Fruit fly (Drosophila melanogaster) whole organism, embryonic: Measurements from ENCODE around the gene sr.

Source experiments
- Adf1 ChIP-seq: fragments of 200-800 bp; sonication (Bioruptor generic); IDR thresholded peaks from 2 replicates; pipeline ENCODE4 v1.3.6; 2022; ENCODE audit warnings: missing biosample characterization, missing genetic modification characterization
- Antp ChIP-seq: fragments of 200-800 bp; sonication (Bioruptor generic); optimal IDR thresholded peaks from 3 replicates; lab custom pipeline; 2016; ENCODE audit warnings: missing biosample characterization, missing genetic modification characterization
- Atf-2 ChIP-seq: fragments of 200-800 bp; sonication (Bioruptor generic); optimal IDR thresholded peaks from 2 replicates; lab custom pipeline; 2016; ENCODE audit warnings: missing biosample characterization, missing genetic modification characterization
- CG10959 ChIP-seq: fragments of 200-800 bp; sonication (Bioruptor generic); IDR thresholded peaks from 2 replicates; pipeline ENCODE4 v1.3.6; 2022; ENCODE audit warnings: missing biosample characterization, missing genetic modification characterization
- CG11247 ChIP-seq: fragments of 200-800 bp; sonication (Bioruptor generic); IDR thresholded peaks from 2 replicates; pipeline ENCODE4 v1.3.6; 2022; ENCODE audit warnings: missing biosample characterization, missing genetic modification characterization
- CG11456 ChIP-seq: fragments of 200-800 bp; sonication (Bioruptor generic); IDR thresholded peaks from 3 replicates; pipeline ENCODE4 v1.3.6; 2022; ENCODE audit warnings: missing biosample characterization, missing genetic modification characterization
- CG11696 ChIP-seq: fragments of 200-800 bp; sonication (Bioruptor generic); IDR thresholded peaks from 2 replicates; pipeline ENCODE4 v1.3.6; 2022; ENCODE audit warnings: missing biosample characterization, missing genetic modification characterization
- CG12071 ChIP-seq: fragments of 200-800 bp; sonication (Bioruptor generic); optimal IDR thresholded peaks from 3 replicates; lab custom pipeline; 2018; ENCODE audit warnings: missing biosample characterization, mild to moderate bottlenecking, missing genetic modification characterization
- CG12391 ChIP-seq: fragments of 200-800 bp; sonication (Bioruptor generic); optimal IDR thresholded peaks from 3 replicates; lab custom pipeline; 2018; ENCODE audit warnings: missing biosample characterization, mild to moderate bottlenecking, missing genetic modification characterization, moderate library complexity
- CG12769 ChIP-seq: fragments of 200-800 bp; sonication (Bioruptor generic); optimal IDR thresholded peaks from 2 replicates; lab custom pipeline; 2019; ENCODE audit warnings: missing biosample characterization, mild to moderate bottlenecking, missing genetic modification characterization, moderate library complexity
- CG14965 ChIP-seq: fragments of 200-800 bp; sonication (Bioruptor generic); optimal IDR thresholded peaks from 2 replicates; lab custom pipeline; 2016; ENCODE audit warnings: missing biosample characterization, missing genetic modification characterization, borderline replicate concordance
- CG1603 ChIP-seq: fragments of 200-800 bp; sonication (Bioruptor generic); optimal IDR thresholded peaks from 2 replicates; lab custom pipeline; 2019; ENCODE audit warnings: missing biosample characterization, mild to moderate bottlenecking, missing genetic modification characterization, moderate library complexity
- CG1647 ChIP-seq: fragments of 200-800 bp; sonication (Bioruptor generic); optimal IDR thresholded peaks from 3 replicates; lab custom pipeline; 2016; ENCODE audit warnings: missing biosample characterization, missing genetic modification characterization
- CG17361 ChIP-seq: fragments of 200-800 bp; sonication (Bioruptor generic); IDR thresholded peaks from 3 replicates; pipeline ENCODE4 v1.3.6; 2022; ENCODE audit warnings: missing biosample characterization, missing genetic modification characterization
- CG32532 ChIP-seq: fragments of 200-800 bp; sonication (Bioruptor generic); IDR thresholded peaks from 2 replicates; pipeline ENCODE4 v1.3.6; 2022; ENCODE audit warnings: missing biosample characterization, missing genetic modification characterization
- CG4328 ChIP-seq: fragments of 200-800 bp; sonication (Bioruptor generic); optimal IDR thresholded peaks from 3 replicates; lab custom pipeline; 2017; ENCODE audit warnings: missing biosample characterization, missing genetic modification reagents, missing genetic modification characterization
- CG4820 ChIP-seq: fragments of 200-800 bp; sonication (Bioruptor generic); optimal IDR thresholded peaks from 3 replicates; lab custom pipeline; 2016; ENCODE audit warnings: missing biosample characterization, missing genetic modification characterization
- CG6272 ChIP-seq: fragments of 200-800 bp; sonication (Bioruptor generic); IDR thresholded peaks from 2 replicates; pipeline ENCODE4 v1.3.6; 2022; ENCODE audit warnings: missing biosample characterization, missing genetic modification characterization
- CG7357 ChIP-seq: fragments of 200-800 bp; sonication (Bioruptor generic); IDR thresholded peaks from 3 replicates; pipeline ENCODE4 v1.3.6; 2022; ENCODE audit warnings: missing biosample characterization, missing genetic modification characterization
- CG7963 ChIP-seq: fragments of 200-800 bp; sonication (Bioruptor generic); IDR thresholded peaks from 3 replicates; pipeline ENCODE4 v1.3.6; 2022; ENCODE audit warnings: missing biosample characterization, missing genetic modification characterization; ENCODE audit not compliant: partially characterized antibody
- Fer1 ChIP-seq: fragments of 200-800 bp; sonication (Bioruptor generic); optimal IDR thresholded peaks from 2 replicates; lab custom pipeline; 2017; ENCODE audit warnings: missing biosample characterization, mild to moderate bottlenecking, missing genetic modification characterization
- HHEX ChIP-seq: fragments of 200-800 bp; sonication (Bioruptor generic); optimal IDR thresholded peaks from 3 replicates; lab custom pipeline; 2017; ENCODE audit warnings: missing biosample characterization, mild to moderate bottlenecking, missing genetic modification characterization, missing genetic modification reagents
- Lhr ChIP-seq: fragments of 200-800 bp; sonication (Bioruptor generic); optimal IDR thresholded peaks from 3 replicates; lab custom pipeline; 2017; ENCODE audit warnings: mild to moderate bottlenecking, missing biosample characterization, missing genetic modification reagents, missing genetic modification characterization
- Nf-YB ChIP-seq: fragments of 200-800 bp; sonication (Bioruptor generic); optimal IDR thresholded peaks from 3 replicates; lab custom pipeline; 2019; ENCODE audit warnings: missing biosample characterization, mild to moderate bottlenecking, missing genetic modification characterization, moderate library complexity
- Optix ChIP-seq: fragments of 200-800 bp; sonication (Bioruptor generic); IDR thresholded peaks from 3 replicates; pipeline ENCODE4 v1.3.6; 2022; ENCODE audit warnings: missing biosample characterization, missing genetic modification characterization
- PHDP ChIP-seq: fragments of 200-800 bp; sonication (Bioruptor generic); optimal IDR thresholded peaks from 3 replicates; lab custom pipeline; 2018; ENCODE audit warnings: missing biosample characterization, mild to moderate bottlenecking, missing genetic modification characterization, moderate library complexity
- Spps ChIP-seq: fragments of 200-800 bp; sonication (Bioruptor generic); optimal IDR thresholded peaks from 2 replicates; lab custom pipeline; 2018; ENCODE audit warnings: missing biosample characterization, mild to moderate bottlenecking, missing genetic modification characterization
- Tbp ChIP-seq: fragments of >200 bp; optimal IDR thresholded peaks from 2 replicates; lab custom pipeline; 2018; ENCODE audit warnings: missing biosample characterization, missing genetic modification characterization
- ap ChIP-seq: fragments of 200-800 bp; sonication (Bioruptor generic); IDR thresholded peaks from 2 replicates; pipeline ENCODE4 v1.3.6; 2022; ENCODE audit warnings: missing biosample characterization, missing genetic modification characterization
- ase ChIP-seq: fragments of 200-800 bp; sonication (Bioruptor generic); IDR thresholded peaks from 3 replicates; pipeline ENCODE4 v1.3.6; 2022; ENCODE audit warnings: missing biosample characterization, missing genetic modification characterization
- bab2 ChIP-seq: fragments of 200-800 bp; sonication (Bioruptor generic); optimal IDR thresholded peaks from 2 replicates; lab custom pipeline; 2016; ENCODE audit warnings: missing biosample characterization, missing genetic modification characterization
- cg ChIP-seq: fragments of 200-800 bp; sonication (Bioruptor generic); optimal IDR thresholded peaks from 3 replicates; lab custom pipeline; 2019; ENCODE audit warnings: missing biosample characterization, mild to moderate bottlenecking, missing genetic modification characterization, moderate library complexity
- chn ChIP-seq: fragments of 200-800 bp; sonication (Bioruptor generic); optimal IDR thresholded peaks from 2 replicates; lab custom pipeline; 2016; ENCODE audit warnings: missing biosample characterization, missing genetic modification characterization
- dysf ChIP-seq: fragments of 200-800 bp; sonication (Bioruptor generic); IDR thresholded peaks from 3 replicates; pipeline ENCODE4 v1.3.6; 2022; ENCODE audit warnings: missing biosample characterization, missing genetic modification characterization
- emc ChIP-seq: fragments of 200-800 bp; sonication (Bioruptor generic); optimal IDR thresholded peaks from 2 replicates; lab custom pipeline; 2016; ENCODE audit warnings: missing biosample characterization, missing genetic modification characterization
- ems ChIP-seq: fragments of 200-800 bp; sonication (Bioruptor generic); optimal IDR thresholded peaks from 3 replicates; lab custom pipeline; 2016; ENCODE audit warnings: missing biosample characterization, missing genetic modification characterization
- eyg ChIP-seq: fragments of 200-800 bp; sonication (Bioruptor generic); optimal IDR thresholded peaks from 3 replicates; lab custom pipeline; 2016; ENCODE audit warnings: missing biosample characterization, missing genetic modification characterization
- gem ChIP-seq: fragments of 200-800 bp; sonication (Bioruptor generic); optimal IDR thresholded peaks from 2 replicates; lab custom pipeline; 2019; ENCODE audit warnings: missing biosample characterization, mild to moderate bottlenecking, missing genetic modification characterization, moderate library complexity
- hb ChIP-seq: fragments of 200-800 bp; sonication (Bioruptor generic); IDR thresholded peaks from 3 replicates; pipeline ENCODE4 v1.3.6; 2022; ENCODE audit warnings: missing biosample characterization, missing genetic modification characterization; ENCODE audit not compliant: partially characterized antibody
- hth ChIP-seq: fragments of >200 bp; optimal IDR thresholded peaks from 2 replicates; lab custom pipeline; 2017; ENCODE audit warnings: inconsistent platforms
- knrl ChIP-seq: fragments of 200-800 bp; sonication (Bioruptor generic); IDR thresholded peaks from 3 replicates; pipeline ENCODE4 v1.3.6; 2022; ENCODE audit warnings: missing biosample characterization, missing genetic modification characterization; ENCODE audit not compliant: partially characterized antibody
- pita ChIP-seq: fragments of 200-800 bp; sonication (Bioruptor generic); optimal IDR thresholded peaks from 2 replicates; lab custom pipeline; 2017; ENCODE audit warnings: missing biosample characterization, mild to moderate bottlenecking, missing genetic modification characterization
- psq ChIP-seq: fragments of 200-800 bp; sonication (Bioruptor generic); optimal IDR thresholded peaks from 2 replicates; lab custom pipeline; 2017; ENCODE audit warnings: missing biosample characterization, missing genetic modification characterization
- ranshi ChIP-seq: fragments of 200-800 bp; sonication (Bioruptor generic); IDR thresholded peaks from 2 replicates; pipeline ENCODE4 v1.3.6; 2022; ENCODE audit warnings: missing biosample characterization, missing genetic modification characterization
- sob ChIP-seq: fragments of 200-800 bp; sonication (Bioruptor generic); IDR thresholded peaks from 2 replicates; pipeline ENCODE4 v1.3.6; 2022; ENCODE audit warnings: missing biosample characterization, missing genetic modification characterization
- tin ChIP-seq: fragments of 200-800 bp; sonication (Bioruptor generic); optimal IDR thresholded peaks from 3 replicates; lab custom pipeline; 2016; ENCODE audit warnings: missing biosample characterization, missing genetic modification characterization
- trem ChIP-seq: fragments of 200-800 bp; optimal IDR thresholded peaks from 3 replicates; lab custom pipeline; 2019; ENCODE audit warnings: missing biosample characterization, mild to moderate bottlenecking, missing genetic modification characterization, moderate library complexity
- unc-4 ChIP-seq: fragments of 200-800 bp; sonication (Bioruptor generic); IDR thresholded peaks from 2 replicates; pipeline ENCODE4 v1.3.6; 2022; ENCODE audit warnings: missing biosample characterization, missing genetic modification characterization; ENCODE audit not compliant: partially characterized antibody
- unpg ChIP-seq: fragments of 200-800 bp; sonication (Bioruptor generic); optimal IDR thresholded peaks from 3 replicates; lab custom pipeline; 2018; ENCODE audit warnings: missing biosample characterization, mild to moderate bottlenecking, missing genetic modification characterization, moderate library complexity
- z ChIP-seq: fragments of 200-800 bp; sonication (Bioruptor generic); IDR thresholded peaks from 3 replicates; pipeline ENCODE4 v1.3.6; 2022; ENCODE audit warnings: missing biosample characterization, missing genetic modification characterization
- zfh2 ChIP-seq: fragments of 200-800 bp; sonication (Bioruptor generic); optimal IDR thresholded peaks from 2 replicates; lab custom pipeline; 2016; ENCODE audit warnings: missing biosample characterization, missing genetic modification characterization

sr gene

dm6 chr3R:18125023-18125630 lies 34.5 kb downstream of the sr start:
- TF ChIP-seq CG6272 (GFP tag; lab: Robert Waterston, UW) = peak; percentile 91
- TF ChIP-seq Tbp (GFP tag; lab: Kevin White, UChicago) = no peak
- no peak for TF ChIP-seq cg (GFP tag; lab: Kevin White, UChicago)
- peak; percentile 80 for TF ChIP-seq CG11696 (GFP tag; lab: Robert Waterston, UW)
- TF ChIP-seq CG14965 = peak; percentile 31
- TF ChIP-seq psq (GFP tag; lab: Kevin White, UChicago) = peak; percentile 46
- TF ChIP-seq PHDP = no peak
- TF ChIP-seq ap (GFP tag; lab: Robert Waterston, UW) = peak; percentile 80
- TF ChIP-seq ems (GFP tag; lab: Kevin White, UChicago) = peak; percentile 76
- peak; percentile 60; the same call in 1 of the 3 replicates for TF ChIP-seq z (GFP tag; lab: Robert Waterston, UW)
- TF ChIP-seq CG4820 (GFP tag; lab: Kevin White, UChicago) = peak; percentile 78
- TF ChIP-seq Spps (tag; lab: Kevin White, UChicago) = peak; percentile 52
- TF ChIP-seq CG1647 (GFP tag; lab: Kevin White, UChicago) = peak; percentile 58
- no peak for TF ChIP-seq hb (GFP tag; lab: Robert Waterston, UW)
- TF ChIP-seq CG11247 (GFP tag; lab: Robert Waterston, UW) = peak; percentile 92
- peak; percentile 36 for TF ChIP-seq eyg (GFP tag; lab: Kevin White, UChicago)
- TF ChIP-seq Adf1 (GFP tag; lab: Robert Waterston, UW) = no peak
- TF ChIP-seq bab2 (GFP tag; lab: Kevin White, UChicago) = peak; percentile 72
- no peak for TF ChIP-seq pita (GFP tag; lab: Kevin White, UChicago)
- TF ChIP-seq Atf-2 (GFP tag; lab: Kevin White, UChicago) = peak; percentile 77
- TF ChIP-seq dysf (GFP tag; lab: Robert Waterston, UW) = peak; percentile 95
- peak; percentile 84 for TF ChIP-seq zfh2 (GFP tag; lab: Kevin White, UChicago)
- TF ChIP-seq gem (tag; lab: Kevin White, UChicago) = peak; percentile 77
- TF ChIP-seq CG11456 (GFP tag; lab: Robert Waterston, UW) = peak; percentile 96
- TF ChIP-seq CG7357 (GFP tag; lab: Robert Waterston, UW) = peak; percentile 85
- peak; percentile 12 for TF ChIP-seq Lhr (GFP tag; lab: Kevin White, UChicago)
- TF ChIP-seq CG7963 (GFP tag; lab: Robert Waterston, UW) = no peak
- TF ChIP-seq ase = peak; percentile 90
- no peak for TF ChIP-seq Fer1
- TF ChIP-seq tin (GFP tag; lab: Kevin White, UChicago) = peak; percentile 80
- TF ChIP-seq CG32532 (GFP tag; lab: Robert Waterston, UW) = peak; percentile 95
- peak; percentile 61 for TF ChIP-seq CG12391
- peak; percentile 62 for TF ChIP-seq CG12769 (tag; lab: Kevin White, UChicago)
- no peak for TF ChIP-seq unc-4
- peak; percentile 79 for TF ChIP-seq CG1603 (tag; lab: Kevin White, UChicago)
- no peak for TF ChIP-seq knrl (GFP tag; lab: Robert Waterston, UW)
- TF ChIP-seq Nf-YB (GFP tag; lab: Kevin White, UChicago) = peak; percentile 9
- no peak for TF ChIP-seq CG12071 (GFP tag; lab: Kevin White, UChicago)
- peak; percentile 74 for TF ChIP-seq unpg (GFP tag; lab: Kevin White, UChicago)
- peak; percentile 90 for TF ChIP-seq sob (GFP tag; lab: Robert Waterston, UW)
- no peak for TF ChIP-seq emc (GFP tag; lab: Kevin White, UChicago)
- peak; percentile 95 for TF ChIP-seq Antp
- peak; percentile 67 for TF ChIP-seq CG4328 (GFP tag; lab: Kevin White, UChicago)
- TF ChIP-seq trem (tag; lab: Kevin White, UChicago) = peak; percentile 29
- TF ChIP-seq HHEX (GFP tag; lab: Kevin White, UChicago) = peak; percentile 56
- TF ChIP-seq ranshi = peak; percentile 92
- peak; percentile 88 for TF ChIP-seq CG17361 (GFP tag; lab: Robert Waterston, UW)
- TF ChIP-seq chn (GFP tag; lab: Kevin White, UChicago) = peak; percentile 74
- peak; percentile 89 for TF ChIP-seq Optix (GFP tag; lab: Robert Waterston, UW)
- no peak for TF ChIP-seq hth
- TF ChIP-seq CG10959 (GFP tag; lab: Robert Waterston, UW) = peak; percentile 84
